Fruit fly (Drosophila melanogaster) whole organism, embryonic: ENCODE measurements around the gene SkpC.

Experiments used
- B-H1 ChIP-seq: fragments of 200-800 bp; sonication (Bioruptor generic); IDR thresholded peaks from 3 replicates; pipeline ENCODE4 v1.3.6; 2022; ENCODE audit warnings: missing biosample characterization, missing genetic modification characterization
- CG10543 ChIP-seq: fragments of 200-800 bp; sonication (Bioruptor generic); optimal IDR thresholded peaks from 3 replicates; lab custom pipeline; 2017; ENCODE audit warnings: missing biosample characterization, mild to moderate bottlenecking, missing genetic modification characterization, moderate library complexity
- CG11456 ChIP-seq: fragments of 200-800 bp; sonication (Bioruptor generic); IDR thresholded peaks from 3 replicates; pipeline ENCODE4 v1.3.6; 2022; ENCODE audit warnings: missing biosample characterization, missing genetic modification characterization
- CG13424 ChIP-seq: fragments of 200-800 bp; sonication (Bioruptor generic); optimal IDR thresholded peaks from 2 replicates; lab custom pipeline; 2019; ENCODE audit warnings: missing biosample characterization, mild to moderate bottlenecking, missing genetic modification characterization, moderate library complexity
- CG14014 ChIP-seq: fragments of 200-800 bp; sonication (Bioruptor generic); IDR thresholded peaks from 2 replicates; pipeline ENCODE4 v1.3.6; 2022; ENCODE audit warnings: missing biosample characterization, missing genetic modification characterization
- CG17186 ChIP-seq: fragments of 200-800 bp; sonication (Bioruptor generic); optimal IDR thresholded peaks from 3 replicates; lab custom pipeline; 2017; ENCODE audit warnings: missing biosample characterization, missing genetic modification reagents, missing genetic modification characterization
- CG17359 ChIP-seq: fragments of 200-800 bp; sonication (Bioruptor generic); optimal IDR thresholded peaks from 3 replicates; lab custom pipeline; 2018; ENCODE audit warnings: missing biosample characterization, mild to moderate bottlenecking, missing genetic modification characterization, moderate library complexity
- CG17385 ChIP-seq: fragments of 200-800 bp; sonication (Bioruptor generic); optimal IDR thresholded peaks from 3 replicates; lab custom pipeline; 2018; ENCODE audit warnings: missing biosample characterization, mild to moderate bottlenecking, missing genetic modification characterization
- CG17568 ChIP-seq: fragments of 200-800 bp; sonication (Bioruptor generic); optimal IDR thresholded peaks from 2 replicates; lab custom pipeline; 2018; ENCODE audit warnings: missing biosample characterization, mild to moderate bottlenecking, missing genetic modification characterization, moderate library complexity
- CG2120 ChIP-seq: fragments of 200-800 bp; sonication (Bioruptor generic); optimal IDR thresholded peaks from 3 replicates; lab custom pipeline; 2016; ENCODE audit warnings: missing biosample characterization, missing genetic modification characterization
- CG3065 ChIP-seq: fragments of 200-800 bp; sonication (Bioruptor generic); optimal IDR thresholded peaks from 2 replicates; lab custom pipeline; 2016; ENCODE audit warnings: missing biosample characterization, missing genetic modification characterization
- CG33557 ChIP-seq: fragments of 200-800 bp; sonication (Bioruptor generic); optimal IDR thresholded peaks from 2 replicates; lab custom pipeline; 2019; ENCODE audit warnings: missing biosample characterization, mild to moderate bottlenecking, missing genetic modification characterization, moderate library complexity
- CG34224 ChIP-seq: fragments of 200-800 bp; sonication (Bioruptor generic); IDR thresholded peaks from 3 replicates; pipeline ENCODE4 v1.3.6; 2022; ENCODE audit warnings: missing biosample characterization, missing genetic modification characterization; ENCODE audit not compliant: partially characterized antibody
- CG5180 ChIP-seq: fragments of 200-800 bp; sonication (Bioruptor generic); optimal IDR thresholded peaks from 3 replicates; lab custom pipeline; 2017; ENCODE audit warnings: missing biosample characterization, missing genetic modification characterization, mild to moderate bottlenecking, moderate library complexity, missing genetic modification reagents
- CG7963 ChIP-seq: fragments of 200-800 bp; sonication (Bioruptor generic); IDR thresholded peaks from 3 replicates; pipeline ENCODE4 v1.3.6; 2022; ENCODE audit warnings: missing biosample characterization, missing genetic modification characterization; ENCODE audit not compliant: partially characterized antibody
- CG8089 ChIP-seq: fragments of 200-800 bp; sonication (Bioruptor generic); optimal IDR thresholded peaks from 3 replicates; lab custom pipeline; 2016; ENCODE audit warnings: missing biosample characterization, missing genetic modification characterization
- CG9609 ChIP-seq: fragments of 200-800 bp; sonication (Bioruptor generic); optimal IDR thresholded peaks from 3 replicates; lab custom pipeline; 2016; ENCODE audit warnings: missing biosample characterization, missing genetic modification characterization
- Dad ChIP-seq: fragments of 200-800 bp; sonication (Bioruptor generic); optimal IDR thresholded peaks from 3 replicates; lab custom pipeline; 2016; ENCODE audit warnings: missing biosample characterization, missing genetic modification characterization
- Dp ChIP-seq: fragments of 200-800 bp; sonication (Bioruptor generic); optimal IDR thresholded peaks from 2 replicates; lab custom pipeline; 2018; ENCODE audit warnings: missing biosample characterization, mild to moderate bottlenecking, missing genetic modification characterization, moderate library complexity
- E2f2 ChIP-seq: fragments of 200-800 bp; sonication (Bioruptor generic); IDR thresholded peaks from 2 replicates; pipeline ENCODE4 v1.3.6; 2022; ENCODE audit warnings: missing biosample characterization, missing genetic modification characterization
- H15 ChIP-seq: fragments of 200-800 bp; sonication (Bioruptor generic); IDR thresholded peaks from 3 replicates; pipeline ENCODE4 v1.3.6; 2022; ENCODE audit warnings: missing biosample characterization, missing genetic modification characterization
- H2.0 ChIP-seq: fragments of 200-800 bp; sonication (Bioruptor generic); IDR thresholded peaks from 2 replicates; pipeline ENCODE4 v1.3.6; 2022; ENCODE audit warnings: missing biosample characterization, missing genetic modification characterization
- HLHmδ ChIP-seq: fragments of 200-800 bp; sonication (Bioruptor generic); optimal IDR thresholded peaks from 2 replicates; lab custom pipeline; 2018; ENCODE audit warnings: missing biosample characterization, mild to moderate bottlenecking, missing genetic modification characterization, moderate library complexity
- Hsf ChIP-seq: fragments of 200-800 bp; sonication (Bioruptor generic); optimal IDR thresholded peaks from 3 replicates; lab custom pipeline; 2016; ENCODE audit warnings: missing biosample characterization, missing genetic modification characterization
- MESR4 ChIP-seq: fragments of 200-800 bp; sonication (Bioruptor generic); optimal IDR thresholded peaks from 2 replicates; lab custom pipeline; 2018; ENCODE audit warnings: missing biosample characterization, mild to moderate bottlenecking, missing genetic modification characterization, moderate library complexity
- Mrtf ChIP-seq: fragments of 200-800 bp; sonication (Bioruptor generic); IDR thresholded peaks from 3 replicates; pipeline ENCODE4 v1.3.6; 2022; ENCODE audit warnings: missing biosample characterization, missing genetic modification characterization
- Side ChIP-seq: fragments of 200-800 bp; sonication (Bioruptor generic); optimal IDR thresholded peaks from 2 replicates; lab custom pipeline; 2016; ENCODE audit warnings: missing biosample characterization, missing genetic modification characterization
- Sin3A ChIP-seq: fragments of >200 bp; optimal IDR thresholded peaks from 2 replicates; lab custom pipeline; 2018
- Ssrp ChIP-seq: fragments of 200-800 bp; sonication (Bioruptor generic); optimal IDR thresholded peaks from 2 replicates; lab custom pipeline; 2018; ENCODE audit warnings: missing biosample characterization, mild to moderate bottlenecking, missing genetic modification characterization, moderate library complexity
- Vsx1 ChIP-seq: fragments of 200-800 bp; sonication (Bioruptor generic); optimal IDR thresholded peaks from 2 replicates; lab custom pipeline; 2017; ENCODE audit warnings: missing biosample characterization, mild to moderate bottlenecking, missing genetic modification characterization, missing genetic modification reagents
- Xbp1 ChIP-seq: fragments of 200-800 bp; sonication (Bioruptor generic); optimal IDR thresholded peaks from 3 replicates; lab custom pipeline; 2016; ENCODE audit warnings: missing biosample characterization, mild to moderate bottlenecking, missing genetic modification characterization
- ac ChIP-seq: fragments of 200-800 bp; sonication (Bioruptor generic); optimal IDR thresholded peaks from 3 replicates; lab custom pipeline; 2017; ENCODE audit warnings: missing biosample characterization, mild to moderate bottlenecking, missing genetic modification characterization
- ap ChIP-seq: fragments of 200-800 bp; sonication (Bioruptor generic); IDR thresholded peaks from 2 replicates; pipeline ENCODE4 v1.3.6; 2022; ENCODE audit warnings: missing biosample characterization, missing genetic modification characterization
- disco-r ChIP-seq: fragments of 200-800 bp; sonication (Bioruptor generic); optimal IDR thresholded peaks from 2 replicates; lab custom pipeline; 2016; ENCODE audit warnings: missing biosample characterization, missing genetic modification characterization
- ems ChIP-seq: fragments of 200-800 bp; sonication (Bioruptor generic); optimal IDR thresholded peaks from 3 replicates; lab custom pipeline; 2016; ENCODE audit warnings: missing biosample characterization, missing genetic modification characterization
- gcm2 ChIP-seq: fragments of 200-800 bp; sonication (Bioruptor generic); optimal IDR thresholded peaks from 2 replicates; lab custom pipeline; 2016; ENCODE audit warnings: missing biosample characterization, missing genetic modification characterization
- mirr ChIP-seq: fragments of 200-800 bp; sonication (Bioruptor generic); optimal IDR thresholded peaks from 3 replicates; lab custom pipeline; 2018; ENCODE audit warnings: missing biosample characterization, mild to moderate bottlenecking, missing genetic modification characterization
- mld ChIP-seq: fragments of 200-800 bp; sonication (Bioruptor generic); IDR thresholded peaks from 3 replicates; pipeline ENCODE4 v1.3.6; 2022; ENCODE audit warnings: missing biosample characterization, missing genetic modification characterization; ENCODE audit not compliant: partially characterized antibody
- nau ChIP-seq: fragments of 200-800 bp; sonication (Bioruptor generic); optimal IDR thresholded peaks from 3 replicates; lab custom pipeline; 2017; ENCODE audit warnings: missing biosample characterization, mild to moderate bottlenecking, missing genetic modification characterization, missing genetic modification reagents
- pros ChIP-seq: fragments of 200-800 bp; sonication (Bioruptor generic); optimal IDR thresholded peaks from 3 replicates; lab custom pipeline; 2019; ENCODE audit warnings: missing biosample characterization, mild to moderate bottlenecking, missing genetic modification characterization, moderate library complexity
- pzg ChIP-seq: fragments of 200-800 bp; sonication (Bioruptor generic); optimal IDR thresholded peaks from 3 replicates; lab custom pipeline; 2018; ENCODE audit warnings: missing biosample characterization, mild to moderate bottlenecking, missing genetic modification characterization, moderate library complexity
- slbo ChIP-seq: fragments of 200-800 bp; sonication (Bioruptor generic); IDR thresholded peaks from 2 replicates; pipeline ENCODE4 v1.3.6; 2022; ENCODE audit warnings: missing biosample characterization, missing genetic modification characterization
- sob ChIP-seq: fragments of 200-800 bp; sonication (Bioruptor generic); IDR thresholded peaks from 2 replicates; pipeline ENCODE4 v1.3.6; 2022; ENCODE audit warnings: missing biosample characterization, missing genetic modification characterization
- yki ChIP-seq: fragments of >200 bp; optimal IDR thresholded peaks from 3 replicates; lab custom pipeline; 2018

Gene SkpC

DNA sequence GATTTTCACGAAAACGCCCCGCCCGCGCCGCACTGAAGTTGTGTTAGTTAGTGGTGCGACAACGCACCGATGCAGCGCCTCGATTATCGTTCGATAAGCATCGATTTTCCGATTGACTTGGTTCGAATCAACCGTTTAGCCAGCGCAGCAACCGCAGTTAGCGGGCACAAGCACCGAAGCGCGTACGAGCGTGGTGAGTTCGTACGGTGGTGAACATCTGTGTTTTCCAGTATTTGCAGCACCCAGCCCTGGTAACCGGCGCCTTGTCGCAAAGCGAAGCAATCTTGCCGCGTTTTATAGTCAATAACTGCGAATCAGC is 36.1 kb downstream of the SkpC start, which contains the start of the genes pico and Nup205 (continued):
- TF ChIP-seq CG17568 (no peak), CG2120 (GFP tag; lab: Kevin White, UChicago) (peak; percentile 54), MESR4 (GFP tag; lab: Kevin White, UChicago) (peak; percentile 65), pzg (GFP tag; lab: Kevin White, UChicago) (peak; percentile 99), mirr (GFP tag; lab: Kevin White, UChicago) (peak; percentile 52), Sin3A (lab: Kevin White, UChicago) (peak; percentile 57), H15 (GFP tag; lab: Robert Waterston, UW) (no peak), Ssrp (no peak), slbo (peak; percentile 26; the same call in 1 of the 2 replicates), gcm2 (peak; percentile 24), nau (GFP tag; lab: Kevin White, UChicago) (no peak), CG8089 (GFP tag; lab: Kevin White, UChicago) (no peak), Vsx1 (GFP tag; lab: Kevin White, UChicago) (no peak), mld (no peak), CG3065 (GFP tag; lab: Kevin White, UChicago) (no peak), CG9609 (peak; percentile 47), CG10543 (peak; percentile 44), CG17359 (no peak), Side (GFP tag; lab: Kevin White, UChicago) (no peak), E2f2 (GFP tag; lab: Robert Waterston, UW) (peak; percentile 77), HLHmδ (peak; percentile 1), disco-r (GFP tag; lab: Kevin White, UChicago) (no peak), ac (GFP tag; lab: Kevin White, UChicago) (no peak), CG5180 (peak; percentile 61), Xbp1 (GFP tag; lab: Kevin White, UChicago) (peak; percentile 42), CG34224 (GFP tag; lab: Robert Waterston, UW) (peak; percentile 68), Dp (GFP tag; lab: Kevin White, UChicago) (peak; percentile 72), H2.0 (GFP tag; lab: Robert Waterston, UW) (no peak), CG33557 (GFP tag; lab: Kevin White, UChicago) (no peak), pros (no peak), Dad (GFP tag; lab: Kevin White, UChicago) (peak; percentile 63), Hsf (GFP tag; lab: Kevin White, UChicago) (peak; percentile 6), ems (GFP tag; lab: Kevin White, UChicago) (peak; percentile 45), sob (GFP tag; lab: Robert Waterston, UW) (peak; percentile 76), CG14014 (GFP tag; lab: Robert Waterston, UW) (0 out of 2 replicates have a peak, but pooled peaks have one; percentile 10), ap (GFP tag; lab: Robert Waterston, UW) (no peak), Mrtf (0 out of 3 replicates have a peak, but pooled peaks have one; percentile 18), CG17186 (GFP tag; lab: Kevin White, UChicago) (peak; percentile 95), yki (no peak), CG17385 (no peak), CG13424 (tag; lab: Kevin White, UChicago) (peak; percentile 12), CG11456 (GFP tag; lab: Robert Waterston, UW) (0 out of 3 replicates have a peak, but pooled peaks have one; percentile 45), CG7963 (GFP tag; lab: Robert Waterston, UW) (peak; percentile 75), B-H1 (GFP tag; lab: Robert Waterston, UW) (no peak)
